Comparison of ENCODE assay signal across 3 fruit fly cellular contexts in the genomic region with DNA sequence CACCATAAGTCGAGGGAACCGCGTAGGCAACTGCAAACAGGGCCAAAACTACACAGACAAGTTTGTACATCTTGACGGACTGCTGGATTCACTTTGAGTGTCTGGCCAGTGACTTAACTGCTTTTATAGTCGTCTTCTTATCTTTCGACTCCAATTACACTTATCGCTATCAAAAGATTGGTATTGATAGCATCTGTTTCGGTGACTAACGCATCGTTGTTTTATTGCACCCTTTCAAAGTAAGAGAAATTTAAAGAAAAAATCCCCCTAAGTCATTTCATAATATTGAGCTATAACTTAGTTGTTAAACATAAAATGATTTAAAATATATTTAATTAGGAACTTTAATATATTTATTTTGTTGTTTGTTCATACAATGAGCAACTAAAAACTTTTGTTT.
TF ChIP-seq lines count a peak whose summit lies in the region.

Gene CG5506 (minus strand): TSS at position 101 of the 400 bp plus-strand sequence.

- no peak for TF ChIP-seq CTCF in whole organism, embryonic (GFP tag; optimal IDR thresholded peaks at IDR 0.05; lab: Kevin White, UChicago)

TF ChIP-seq in whole organism, embryonic, 481 proteins besides CTCF, POLR2A, EP300 and RAD21:
- TF ChIP-seq abd-A (tag; optimal IDR thresholded peaks at IDR 0.05; lab: Kevin White, UChicago), result no peak
- peak; percentile 4 for TF ChIP-seq grn (GFP tag; optimal IDR thresholded peaks at IDR 0.05; lab: Kevin White, UChicago)
- TF ChIP-seq exex (tag; optimal IDR thresholded peaks at IDR 0.05; lab: Kevin White, UChicago), result peak; percentile 48
TF ChIP-seq in whole organism, embryonic: peak in this region for 2.

TF ChIP-seq in whole organism, prepupa, 60 proteins besides CTCF, POLR2A, EP300 and RAD21:
- TF ChIP-seq vri (GFP tag; optimal IDR thresholded peaks at IDR 0.05; lab: Kevin White, UChicago) (peak; percentile 37), Eip93F (GFP tag; optimal IDR thresholded peaks at IDR 0.05; lab: Kevin White, UChicago) (no peak)

TF ChIP-seq in whole organism, wandering third instar larva, 38 proteins besides CTCF, POLR2A, EP300 and RAD21:
- TF ChIP-seq Hnf4 (GFP tag; optimal IDR thresholded peaks at IDR 0.05; lab: Kevin White, UChicago) (no peak), Rel (GFP tag; optimal IDR thresholded peaks at IDR 0.05; lab: Kevin White, UChicago) (no peak), Rel (tag; optimal IDR thresholded peaks at IDR 0.05; lab: Kevin White, UChicago) (peak; percentile 66)
